Worm (Caenorhabditis elegans): Measurements from ENCODE around the gene mdt-17.

ce11 chrV:20310575-20310974, 43.5 kb upstream of the mdt-17 start, which contains the start of gene ZC15.10:
- no peak for TF ChIP-seq ceh-82 (tag; optimal IDR thresholded peaks at IDR 0.05)
- no peak for TF ChIP-seq fkh-10 (GFP tag; optimal IDR thresholded peaks at IDR 0.05)
- TF ChIP-seq ztf-11 (tag; optimal IDR thresholded peaks at IDR 0.05): no peak
- no peak for TF ChIP-seq aly-2 (tag; optimal IDR thresholded peaks at IDR 0.05)
- no peak for TF ChIP-seq blmp-1 (tag; optimal IDR thresholded peaks at IDR 0.05)
- no peak for TF ChIP-seq nhr-12 (tag; optimal IDR thresholded peaks at IDR 0.05)
- TF ChIP-seq nhr-85 (tag): no peak

All from whole organism, L1 larva.